Worm (Caenorhabditis elegans) whole organism, L3 larva: ENCODE measurements around the gene lin-9.

ENCODE experiments used
- R02D3.7 ChIP-seq: fragments of 150-350 bp; optimal IDR thresholded peaks from 2 replicates; lab custom pipeline; 2014; ENCODE audit warnings: missing biosample characterization, missing genetic modification characterization
- ZK546.5 ChIP-seq: sonication (generic microtip); optimal IDR thresholded peaks from 2 replicates; lab custom pipeline; 2017; ENCODE audit warnings: missing biosample characterization, missing genetic modification characterization
- aly-2 ChIP-seq: fragments of 150-350 bp; optimal IDR thresholded peaks from 2 replicates; lab custom pipeline; 2014; ENCODE audit warnings: missing biosample characterization, missing genetic modification characterization
- ama-1 ChIP-seq: fragments of 150-350 bp; optimal IDR thresholded peaks from 2 replicates; lab custom pipeline; 2018
- ceh-16 ChIP-seq: sonication (generic microtip); optimal IDR thresholded peaks from 2 replicates; lab custom pipeline; 2017; ENCODE audit warnings: missing biosample characterization, missing genetic modification characterization
- ceh-28 ChIP-seq: fragments of 150-350 bp; optimal IDR thresholded peaks from 2 replicates; lab custom pipeline; 2014; ENCODE audit warnings: missing biosample characterization, missing genetic modification reagents, missing genetic modification characterization
- ceh-82 ChIP-seq: fragments of 150-350 bp; optimal IDR thresholded peaks from 2 replicates; lab custom pipeline; 2014; ENCODE audit warnings: missing biosample characterization, missing genetic modification characterization
- ceh-9 ChIP-seq: sonication (generic microtip); optimal IDR thresholded peaks from 2 replicates; lab custom pipeline; 2018; ENCODE audit warnings: missing biosample characterization, missing genetic modification characterization
- daf-12 ChIP-seq: fragments of 150-350 bp; optimal IDR thresholded peaks from 2 replicates; lab custom pipeline; 2014; ENCODE audit warnings: missing biosample characterization, missing genetic modification reagents, missing genetic modification characterization
- egl-27 ChIP-seq: sonication (generic microtip); optimal IDR thresholded peaks from 4 replicates; lab custom pipeline; 2017; ENCODE audit warnings: missing biosample characterization, missing genetic modification reagents, missing genetic modification characterization
- egl-5 ChIP-seq: fragments of 150-350 bp; optimal IDR thresholded peaks from 2 replicates; lab custom pipeline; 2017; ENCODE audit warnings: missing biosample characterization, missing genetic modification reagents, missing genetic modification characterization, inconsistent platforms
- elt-1 ChIP-seq: fragments of 150-350 bp; optimal IDR thresholded peaks from 2 replicates; lab custom pipeline; 2014; ENCODE audit warnings: missing biosample characterization, missing genetic modification characterization
- elt-2 ChIP-seq: sonication (generic microtip); optimal IDR thresholded peaks from 2 replicates; lab custom pipeline; 2016; ENCODE audit warnings: missing genetic modification reagents, mild to moderate bottlenecking, missing genetic modification characterization, missing compliant biosample characterization
- elt-3 ChIP-seq, 3 experiments: fragments of 150-350 bp in 1 of 3; sonication (generic microtip) in 2 of 3; optimal IDR thresholded peaks; 2 replicates in 2 of 3; 4 replicates in 1 of 3; lab custom pipeline; 2014 to 2017; ENCODE audit warnings: missing biosample characterization in 3 of 3, missing genetic modification characterization in 3 of 3
- eor-1 ChIP-seq, 2 experiments: fragments of 150-350 bp; optimal IDR thresholded peaks; 2 replicates each; lab custom pipeline; 2014 to 2018; ENCODE audit warnings: missing biosample characterization in 2 of 2, missing genetic modification characterization in 2 of 2
- fkh-10 ChIP-seq: sonication (generic microtip); optimal IDR thresholded peaks from 2 replicates; lab custom pipeline; 2017; ENCODE audit warnings: missing biosample characterization, missing genetic modification reagents, missing genetic modification characterization
- fkh-2 ChIP-seq: fragments of 150-350 bp; optimal IDR thresholded peaks from 2 replicates; lab custom pipeline; 2014; ENCODE audit warnings: missing biosample characterization, missing genetic modification reagents, missing genetic modification characterization
- fos-1 ChIP-seq: fragments of 150-350 bp; optimal IDR thresholded peaks from 2 replicates; lab custom pipeline; 2014; ENCODE audit warnings: missing biosample characterization, missing genetic modification characterization
- hmg-11 ChIP-seq: sonication (generic microtip); optimal IDR thresholded peaks from 2 replicates; lab custom pipeline; 2016; ENCODE audit warnings: missing genetic modification characterization, missing compliant biosample characterization
- jun-1 ChIP-seq: fragments of 150-350 bp; optimal IDR thresholded peaks from 2 replicates; lab custom pipeline; 2014; ENCODE audit warnings: missing biosample characterization, missing genetic modification reagents, missing genetic modification characterization
- lin-15B ChIP-seq: fragments of 150-350 bp; optimal IDR thresholded peaks from 2 replicates; lab custom pipeline; 2014; ENCODE audit warnings: missing biosample characterization, missing genetic modification characterization
- lin-39 ChIP-seq: fragments of 150-350 bp; optimal IDR thresholded peaks from 2 replicates; lab custom pipeline; 2018; ENCODE audit warnings: missing biosample characterization, missing genetic modification reagents, missing genetic modification characterization
- lsy-12 ChIP-seq: sonication (generic microtip); optimal IDR thresholded peaks from 2 replicates; lab custom pipeline; 2016; ENCODE audit warnings: mild to moderate bottlenecking, missing genetic modification characterization, missing compliant biosample characterization
- mdl-1 ChIP-seq: fragments of 150-350 bp; optimal IDR thresholded peaks from 2 replicates; lab custom pipeline; 2014; ENCODE audit warnings: missing biosample characterization, missing genetic modification characterization
- mml-1 ChIP-seq: fragments of 150-350 bp; sonication (generic microtip); optimal IDR thresholded peaks from 3 replicates; lab custom pipeline; 2014; ENCODE audit warnings: missing biosample characterization, missing genetic modification characterization
- nfya-1 ChIP-seq: sonication (generic microtip); optimal IDR thresholded peaks from 2 replicates; lab custom pipeline; 2017; ENCODE audit warnings: missing genetic modification characterization, mild to moderate bottlenecking, missing compliant biosample characterization, antibody characterized with exemption, moderate library complexity; ENCODE audit not compliant: insufficient read depth
- nhr-11 ChIP-seq: fragments of 150-350 bp; optimal IDR thresholded peaks from 2 replicates; lab custom pipeline; 2014; ENCODE audit warnings: missing biosample characterization, missing genetic modification characterization
- nhr-12 ChIP-seq: fragments of 150-350 bp; optimal IDR thresholded peaks from 2 replicates; lab custom pipeline; 2014; ENCODE audit warnings: missing biosample characterization, missing genetic modification characterization
- nhr-23 ChIP-seq: fragments of 150-350 bp; optimal IDR thresholded peaks from 2 replicates; lab custom pipeline; 2014; ENCODE audit warnings: missing biosample characterization, missing genetic modification reagents, missing genetic modification characterization
- nhr-237 ChIP-seq: fragments of 150-350 bp; optimal IDR thresholded peaks from 2 replicates; lab custom pipeline; 2014; ENCODE audit warnings: missing biosample characterization, missing genetic modification characterization
- nhr-25 ChIP-seq: sonication (generic microtip); optimal IDR thresholded peaks from 2 replicates; lab custom pipeline; 2017; ENCODE audit warnings: missing biosample characterization, missing genetic modification characterization
- nhr-28 ChIP-seq: fragments of 150-350 bp; optimal IDR thresholded peaks from 2 replicates; lab custom pipeline; 2014; ENCODE audit warnings: missing biosample characterization, missing genetic modification characterization
- nhr-43 ChIP-seq: sonication (generic microtip); optimal IDR thresholded peaks from 2 replicates; lab custom pipeline; 2016; ENCODE audit warnings: mild to moderate bottlenecking, missing genetic modification characterization, missing compliant biosample characterization; ENCODE audit not compliant: poor library complexity, severe bottlenecking
- nhr-67 ChIP-seq: fragments of 150-350 bp; optimal IDR thresholded peaks from 2 replicates; lab custom pipeline; 2014; ENCODE audit warnings: missing biosample characterization, missing genetic modification characterization
- nhr-76 ChIP-seq: fragments of 150-350 bp; sonication (generic microtip); optimal IDR thresholded peaks from 5 replicates; lab custom pipeline; 2014; ENCODE audit warnings: missing biosample characterization, missing genetic modification characterization
- nhr-77 ChIP-seq: fragments of 150-350 bp; optimal IDR thresholded peaks from 2 replicates; lab custom pipeline; 2014; ENCODE audit warnings: missing biosample characterization, missing genetic modification characterization
- pha-4 ChIP-seq: fragments of 150-350 bp; optimal IDR thresholded peaks from 2 replicates; lab custom pipeline; 2014; ENCODE audit warnings: missing biosample characterization, missing genetic modification reagents, missing genetic modification characterization
- pqm-1 ChIP-seq: fragments of 150-350 bp; optimal IDR thresholded peaks from 2 replicates; lab custom pipeline; 2017; ENCODE audit warnings: missing biosample characterization, missing genetic modification characterization, inconsistent platforms
- sea-2 ChIP-seq: fragments of 150-350 bp; sonication (generic microtip); optimal IDR thresholded peaks from 4 replicates; lab custom pipeline; 2014; ENCODE audit warnings: missing biosample characterization, missing genetic modification reagents, missing genetic modification characterization
- skn-1 ChIP-seq: fragments of 150-350 bp; optimal IDR thresholded peaks from 2 replicates; lab custom pipeline; 2014; ENCODE audit warnings: missing biosample characterization, missing genetic modification characterization
- snpc-4 ChIP-seq: fragments of 150-350 bp; optimal IDR thresholded peaks from 2 replicates; lab custom pipeline; 2014; ENCODE audit warnings: missing biosample characterization, missing genetic modification characterization
- tbx-2 ChIP-seq: sonication (generic microtip); optimal IDR thresholded peaks from 2 replicates; lab custom pipeline; 2016; ENCODE audit warnings: mild to moderate bottlenecking, missing genetic modification characterization, missing compliant biosample characterization
- unc-39 ChIP-seq: sonication (generic microtip); optimal IDR thresholded peaks from 4 replicates; lab custom pipeline; 2017; ENCODE audit warnings: missing biosample characterization, missing genetic modification characterization
- unc-62 ChIP-seq: fragments of 150-350 bp; sonication (generic microtip); optimal IDR thresholded peaks from 4 replicates; lab custom pipeline; 2014; ENCODE audit warnings: missing biosample characterization, missing genetic modification reagents, missing genetic modification characterization
- zag-1 ChIP-seq: fragments of 150-350 bp; optimal IDR thresholded peaks from 2 replicates; lab custom pipeline; 2014; ENCODE audit warnings: missing biosample characterization, missing genetic modification characterization
- ztf-11 ChIP-seq: fragments of 150-350 bp; optimal IDR thresholded peaks from 2 replicates; lab custom pipeline; 2014; ENCODE audit warnings: missing biosample characterization, missing genetic modification characterization
- ztf-4 ChIP-seq: fragments of 150-350 bp; optimal IDR thresholded peaks from 2 replicates; lab custom pipeline; 2014; ENCODE audit warnings: missing biosample characterization, missing genetic modification characterization

lin-9 gene

ce11 chrIII:8904044-8904443 lies at the start of gene lin-9:
Gene lin-9, minus strand, starts transcription at chrIII:8904131.
- TF ChIP-seq aly-2 (tag; lab: Kevin White, UChicago) (peak; percentile 60), nhr-28 (tag; lab: Kevin White, UChicago) (no peak), nhr-23 (tag; lab: Kevin White, UChicago) (peak; percentile 97), mml-1 (tag; lab: Kevin White, UChicago) (no peak), fos-1 (tag; lab: Kevin White, UChicago) (peak; percentile 30), nhr-43 (peak; percentile 92), hmg-11 (peak; percentile 96), nhr-12 (tag; lab: Kevin White, UChicago) (no peak), fkh-10 (GFP tag; lab: Kevin White, UChicago) (peak; percentile 85), ama-1 (lab: Kevin White, UChicago) (peak; percentile 83), ZK546.5 (tag; lab: Kevin White, UChicago) (peak; percentile 43), nhr-237 (no peak), sea-2 (GFP tag; lab: Kevin White, UChicago) (peak; percentile 68), elt-2 (peak; percentile 78), nhr-77 (tag; lab: Kevin White, UChicago) (peak; percentile 32), ceh-9 (tag; lab: Kevin White, UChicago) (no peak), ceh-16 (tag; lab: Kevin White, UChicago) (no peak), lin-15B (tag; lab: Kevin White, UChicago) (peak; percentile 99), eor-1 (tag; optimal IDR thresholded peaks at IDR 0.05; lab: Kevin White, UChicago) (no peak), pha-4 (tag; lab: Kevin White, UChicago) (peak; percentile 98), ceh-82 (tag; lab: Kevin White, UChicago) (peak; percentile 71), unc-39 (no peak), tbx-2 (tag; lab: Kevin White, UChicago) (peak; percentile 94), jun-1 (tag; lab: Kevin White, UChicago) (peak; percentile 97), nhr-11 (tag; lab: Kevin White, UChicago) (peak; percentile 32), daf-12 (tag; lab: Kevin White, UChicago) (no peak), snpc-4 (peak; percentile 85), skn-1 (tag; lab: Kevin White, UChicago) (peak; percentile 72), elt-3 (tag; optimal IDR thresholded peaks at IDR 0.05; lab: Kevin White, UChicago) (no peak), pqm-1 (peak; percentile 35), nfya-1 (tag; lab: Kevin White, UChicago) (peak; percentile 100), zag-1 (tag; lab: Kevin White, UChicago) (no peak), unc-62 (GFP tag; lab: Kevin White, UChicago) (peak; percentile 44), ceh-28 (tag; lab: Kevin White, UChicago) (peak; percentile 91), egl-27 (no peak), mdl-1 (tag; lab: Kevin White, UChicago) (peak; percentile 59), egl-5 (tag; lab: Kevin White, UChicago) (peak; percentile 94), ztf-11 (tag; lab: Kevin White, UChicago) (no peak), elt-1 (tag; lab: Kevin White, UChicago) (peak; percentile 53), nhr-25 (tag; lab: Kevin White, UChicago) (peak; percentile 96), R02D3.7 (peak; percentile 86), nhr-67 (tag; lab: Kevin White, UChicago) (no peak), ztf-4 (tag; lab: Kevin White, UChicago) (peak; percentile 48), lsy-12 (tag; lab: Kevin White, UChicago) (peak; percentile 98), lin-39 (tag; lab: Kevin White, UChicago) (peak; percentile 98), nhr-76 (tag; lab: Kevin White, UChicago) (no peak), fkh-2 (tag; lab: Kevin White, UChicago) (peak; percentile 91)
